Worm (Caenorhabditis elegans) whole organism, L1 larva: ENCODE results near the gene otpl-3.

Experiments used
- C16A3.4 ChIP-seq: fragments of 150-350 bp; optimal IDR thresholded peaks from 2 replicates; lab custom pipeline; 2014; ENCODE audit warnings: missing biosample characterization, missing genetic modification characterization
- F16B12.6 ChIP-seq: fragments of 150-350 bp; optimal IDR thresholded peaks from 2 replicates; lab custom pipeline; 2014; ENCODE audit warnings: missing biosample characterization, missing genetic modification characterization
- Y116A8C.19 ChIP-seq: sonication (generic microtip); optimal IDR thresholded peaks from 2 replicates; lab custom pipeline; 2016; ENCODE audit warnings: missing compliant biosample characterization, missing genetic modification characterization, borderline replicate concordance
- aha-1 ChIP-seq: fragments of 150-350 bp; optimal IDR thresholded peaks from 2 replicates; lab custom pipeline; 2014; ENCODE audit warnings: missing biosample characterization, missing genetic modification characterization
- aly-2 ChIP-seq: fragments of 150-350 bp; optimal IDR thresholded peaks from 2 replicates; lab custom pipeline; 2014; ENCODE audit warnings: missing biosample characterization, missing genetic modification characterization
- blmp-1 ChIP-seq: fragments of 150-350 bp; optimal IDR thresholded peaks from 2 replicates; lab custom pipeline; 2014; ENCODE audit warnings: missing biosample characterization, missing genetic modification characterization
- ceh-63 ChIP-seq: fragments of 200-800 bp; sonication (Bioruptor generic); optimal IDR thresholded peaks from 2 replicates; lab custom pipeline; 2018; ENCODE audit warnings: mild to moderate bottlenecking, missing genetic modification characterization, missing compliant biosample characterization
- ceh-82 ChIP-seq, 3 experiments: fragments of 150-350 bp in 1 of 3; sonication (generic microtip) in 2 of 3; optimal IDR thresholded peaks; 2 replicates each; lab custom pipeline; 2014 to 2017; ENCODE audit warnings: missing biosample characterization in 3 of 3, missing genetic modification characterization in 3 of 3
- ceh-88 ChIP-seq: fragments of 200-800 bp; sonication (Bioruptor generic); IDR thresholded peaks from 2 replicates; pipeline ENCODE4 v1.3.6; 2022; ENCODE audit warnings: missing genetic modification characterization, missing compliant biosample characterization
- ceh-90 ChIP-seq: sonication (generic microtip); optimal IDR thresholded peaks from 2 replicates; lab custom pipeline; 2016; ENCODE audit warnings: missing genetic modification characterization, missing compliant biosample characterization
- dpl-1 ChIP-seq, 3 experiments: fragments of 150-350 bp in 2 of 3; sonication (generic microtip) in 1 of 3; optimal IDR thresholded peaks; 2 replicates each; lab custom pipeline; 2014 to 2017; ENCODE audit warnings: missing biosample characterization in 3 of 3, missing genetic modification characterization in 3 of 3, missing genetic modification reagents in 3 of 3
- dsc-1 ChIP-seq: sonication (generic microtip); optimal IDR thresholded peaks from 2 replicates; lab custom pipeline; 2016; ENCODE audit warnings: mild to moderate bottlenecking, missing genetic modification characterization, missing compliant biosample characterization
- efl-1 ChIP-seq, 4 experiments: fragments of 150-350 bp; optimal IDR thresholded peaks in 3 of 4; peaks in 1 of 4; 1 replicate in 1 of 4; 2 replicates in 3 of 4; lab custom pipeline; 2014; ENCODE audit warnings: missing biosample characterization in 2 of 4, missing genetic modification characterization in 2 of 4, missing genetic modification reagents in 2 of 4
- egl-27 ChIP-seq, 2 experiments: fragments of 150-350 bp in 1 of 2; sonication (generic microtip); optimal IDR thresholded peaks; 3 replicates each; lab custom pipeline; 2017 to 2018; ENCODE audit warnings: missing biosample characterization in 2 of 2, missing genetic modification characterization in 2 of 2, missing genetic modification reagents in 2 of 2
- elt-3 ChIP-seq, 6 experiments: fragments of 150-350 bp in 1 of 6; sonication (generic microtip); optimal IDR thresholded peaks; 2 replicates each; lab custom pipeline; 2017 to 2018; ENCODE audit warnings: missing biosample characterization in 6 of 6, missing genetic modification characterization in 6 of 6, inconsistent platforms in 1 of 6
- fkh-10 ChIP-seq: sonication (generic microtip); optimal IDR thresholded peaks from 2 replicates; lab custom pipeline; 2017; ENCODE audit warnings: missing biosample characterization, missing genetic modification reagents, missing genetic modification characterization
- fkh-8 ChIP-seq: sonication (generic microtip); optimal IDR thresholded peaks from 2 replicates; lab custom pipeline; 2016; ENCODE audit warnings: mild to moderate bottlenecking, missing genetic modification characterization, missing compliant biosample characterization
- fos-1 ChIP-seq: fragments of 150-350 bp; optimal IDR thresholded peaks from 2 replicates; lab custom pipeline; 2014; ENCODE audit warnings: missing biosample characterization, missing genetic modification characterization
- hpl-2 ChIP-seq: fragments of 150-350 bp; optimal IDR thresholded peaks from 2 replicates; lab custom pipeline; 2014; ENCODE audit warnings: missing biosample characterization, missing genetic modification reagents, missing genetic modification characterization
- irx-1 ChIP-seq: sonication (generic microtip); optimal IDR thresholded peaks from 2 replicates; lab custom pipeline; 2016; ENCODE audit warnings: missing genetic modification characterization, missing compliant biosample characterization
- lin-13 ChIP-seq: fragments of 150-350 bp; optimal IDR thresholded peaks from 2 replicates; lab custom pipeline; 2014; ENCODE audit warnings: missing biosample characterization, missing genetic modification reagents, missing genetic modification characterization
- lin-14 ChIP-seq: fragments of 200-800 bp; sonication (Bioruptor generic); optimal IDR thresholded peaks from 2 replicates; lab custom pipeline; 2018; ENCODE audit warnings: mild to moderate bottlenecking, missing genetic modification characterization, moderate library complexity, missing compliant biosample characterization
- lin-15B ChIP-seq: fragments of 150-350 bp; sonication (generic microtip); optimal IDR thresholded peaks from 3 replicates; lab custom pipeline; 2014; ENCODE audit warnings: missing biosample characterization, missing genetic modification characterization
- lin-35 ChIP-seq, 2 experiments: fragments of 150-350 bp; optimal IDR thresholded peaks; 2 replicates each; lab custom pipeline; 2014; ENCODE audit warnings: missing biosample characterization in 2 of 2, missing genetic modification characterization in 2 of 2, missing genetic modification reagents in 2 of 2
- lsy-2 ChIP-seq, 2 experiments: fragments of 150-350 bp; optimal IDR thresholded peaks; 2 replicates each; lab custom pipeline; 2014; ENCODE audit warnings: missing biosample characterization in 2 of 2, missing genetic modification characterization in 2 of 2
- mab-9 ChIP-seq: fragments of 200-800 bp; sonication (Bioruptor generic); IDR thresholded peaks from 2 replicates; pipeline ENCODE4 v1.3.6; 2022; ENCODE audit warnings: missing genetic modification reagents, missing genetic modification characterization, missing compliant biosample characterization
- mdl-1 ChIP-seq, 2 experiments: fragments of 150-350 bp; optimal IDR thresholded peaks; 2 replicates each; lab custom pipeline; 2014 to 2017; ENCODE audit warnings: missing biosample characterization in 2 of 2, missing genetic modification characterization in 2 of 2, inconsistent platforms in 1 of 2
- mep-1 ChIP-seq: fragments of 150-350 bp; optimal IDR thresholded peaks from 2 replicates; lab custom pipeline; 2014; ENCODE audit warnings: missing biosample characterization, missing genetic modification characterization
- nhr-19 ChIP-seq: fragments of 200-800 bp; sonication (Bioruptor generic); conservative IDR thresholded peaks from 2 replicates; pipeline ENCODE4 v1.3.6; 2022; ENCODE audit warnings: missing genetic modification characterization, missing compliant biosample characterization
- nhr-20 ChIP-seq: sonication (generic microtip); optimal IDR thresholded peaks from 2 replicates; lab custom pipeline; 2016; ENCODE audit warnings: mild to moderate bottlenecking, missing genetic modification characterization, missing compliant biosample characterization
- nhr-47 ChIP-seq: sonication (generic microtip); optimal IDR thresholded peaks from 2 replicates; lab custom pipeline; 2016; ENCODE audit warnings: mild to moderate bottlenecking, missing genetic modification characterization, moderate library complexity, missing compliant biosample characterization
- nhr-71 ChIP-seq: sonication (generic microtip); optimal IDR thresholded peaks from 2 replicates; lab custom pipeline; 2016; ENCODE audit warnings: mild to moderate bottlenecking, missing genetic modification characterization, moderate library complexity, missing compliant biosample characterization
- nhr-90 ChIP-seq: sonication (generic microtip); optimal IDR thresholded peaks from 2 replicates; lab custom pipeline; 2016; ENCODE audit warnings: mild to moderate bottlenecking, missing genetic modification characterization, missing compliant biosample characterization; ENCODE audit not compliant: poor library complexity
- pag-3 ChIP-seq: sonication (generic microtip); optimal IDR thresholded peaks from 2 replicates; lab custom pipeline; 2017; ENCODE audit warnings: missing genetic modification characterization, mild to moderate bottlenecking, missing compliant biosample characterization, antibody characterized with exemption, borderline replicate concordance; ENCODE audit not compliant: insufficient read depth
- pqm-1 ChIP-seq: sonication (generic microtip); optimal IDR thresholded peaks from 3 replicates; lab custom pipeline; 2017; ENCODE audit warnings: missing biosample characterization, missing genetic modification characterization
- rnt-1 ChIP-seq: sonication (generic microtip); optimal IDR thresholded peaks from 2 replicates; lab custom pipeline; 2016; ENCODE audit warnings: mild to moderate bottlenecking, missing genetic modification characterization, moderate library complexity, missing compliant biosample characterization
- skn-1 ChIP-seq: fragments of 150-350 bp; optimal IDR thresholded peaks from 2 replicates; lab custom pipeline; 2014; ENCODE audit warnings: missing biosample characterization, missing genetic modification characterization
- snpc-4 ChIP-seq: fragments of 150-350 bp; optimal IDR thresholded peaks from 2 replicates; lab custom pipeline; 2014; ENCODE audit warnings: missing biosample characterization, missing genetic modification characterization
- snu-23 ChIP-seq: sonication (generic microtip); optimal IDR thresholded peaks from 2 replicates; lab custom pipeline; 2016; ENCODE audit warnings: missing genetic modification characterization, missing compliant biosample characterization
- sptf-1 ChIP-seq: fragments of 150-350 bp; optimal IDR thresholded peaks from 2 replicates; lab custom pipeline; 2014; ENCODE audit warnings: missing biosample characterization, missing genetic modification characterization
- swsn-7 ChIP-seq: sonication (generic microtip); optimal IDR thresholded peaks from 2 replicates; lab custom pipeline; 2016; ENCODE audit warnings: missing genetic modification characterization, missing compliant biosample characterization
- tbx-2 ChIP-seq: sonication (generic microtip); optimal IDR thresholded peaks from 2 replicates; lab custom pipeline; 2016; ENCODE audit warnings: missing genetic modification characterization, missing compliant biosample characterization
- tlp-1 ChIP-seq: fragments of 150-350 bp; optimal IDR thresholded peaks from 2 replicates; lab custom pipeline; 2014; ENCODE audit warnings: missing biosample characterization, missing genetic modification characterization
- unc-62 ChIP-seq: fragments of 150-350 bp; optimal IDR thresholded peaks from 2 replicates; lab custom pipeline; 2014; ENCODE audit warnings: missing biosample characterization, missing genetic modification reagents, missing genetic modification characterization
- unc-86 ChIP-seq: sonication (generic microtip); optimal IDR thresholded peaks from 2 replicates; lab custom pipeline; 2016; ENCODE audit warnings: missing genetic modification characterization, missing compliant biosample characterization
- vab-15 ChIP-seq: sonication (generic microtip); optimal IDR thresholded peaks from 2 replicates; lab custom pipeline; 2017; ENCODE audit warnings: missing genotype, mild to moderate bottlenecking, missing genetic modification characterization, missing compliant biosample characterization
- xbp-1 ChIP-seq: sonication (generic microtip); optimal IDR thresholded peaks from 2 replicates; lab custom pipeline; 2016; ENCODE audit warnings: missing genetic modification characterization, missing compliant biosample characterization
- zip-4 ChIP-seq: fragments of 200-800 bp; sonication (Bioruptor generic); optimal IDR thresholded peaks from 2 replicates; lab custom pipeline; 2018; ENCODE audit warnings: mild to moderate bottlenecking, missing genetic modification characterization, moderate library complexity, missing compliant biosample characterization
- ztf-4 ChIP-seq: fragments of 150-350 bp; optimal IDR thresholded peaks from 2 replicates; lab custom pipeline; 2014; ENCODE audit warnings: missing biosample characterization, missing genetic modification characterization

otpl-3 gene

ce11 chrX:6934453-6934852 lies 9.9 kb upstream of the otpl-3 start:
- TF ChIP-seq C16A3.4 (tag; lab: Kevin White, UChicago) (peak; percentile 19), unc-62 (GFP tag; lab: Kevin White, UChicago) (no peak), snu-23 (GFP tag; lab: Kevin White, UChicago) (peak; percentile 66), ceh-63 (GFP tag; lab: Kevin White, UChicago) (no peak), fos-1 (tag; lab: Kevin White, UChicago) (peak; percentile 26), fkh-10 (no peak), mep-1 (tag; lab: Kevin White, UChicago) (peak; percentile 74), ceh-90 (tag; lab: Kevin White, UChicago) (no peak), vab-15 (no peak), ceh-88 (GFP tag; lab: Robert Waterston, UW) (no peak), rnt-1 (tag; lab: Kevin White, UChicago) (peak; percentile 11), pqm-1 (tag; lab: Kevin White, UChicago) (no peak), xbp-1 (tag; lab: Kevin White, UChicago) (peak; percentile 67), egl-27 (tag; optimal IDR thresholded peaks at IDR 0.05; lab: Kevin White, UChicago) (no peak), irx-1 (tag; lab: Kevin White, UChicago) (no peak), ztf-4 (tag; lab: Kevin White, UChicago) (no peak), F16B12.6 (tag; lab: Kevin White, UChicago) (no peak), nhr-47 (peak; percentile 4), dpl-1 (GFP tag; optimal IDR thresholded peaks at IDR 0.05; lab: Kevin White, UChicago) (peak; percentile 2 to 34 (median 23)), nhr-20 (peak; percentile 63), elt-3 (tag; optimal IDR thresholded peaks at IDR 0.05; lab: Kevin White, UChicago) (no peak), tbx-2 (tag; lab: Kevin White, UChicago) (peak; percentile 42), nhr-90 (tag; lab: Kevin White, UChicago) (no peak), snpc-4 (tag; lab: Kevin White, UChicago) (peak; percentile 9), ceh-82 (tag; optimal IDR thresholded peaks at IDR 0.05; lab: Kevin White, UChicago) (peak in 1 of 3 experiments; percentile 11), nhr-71 (tag; lab: Kevin White, UChicago) (peak; percentile 59), hpl-2 (GFP tag; lab: Kevin White, UChicago) (no peak), lin-35 (GFP tag; optimal IDR thresholded peaks at IDR 0.05; lab: Kevin White, UChicago) (peak; percentile 42 to 64), Y116A8C.19 (tag; lab: Kevin White, UChicago) (no peak), pag-3 (tag; lab: Kevin White, UChicago) (no peak), lin-14 (GFP tag; lab: Kevin White, UChicago) (peak; percentile 74), lin-15B (tag; lab: Kevin White, UChicago) (peak; percentile 45), unc-86 (tag; lab: Kevin White, UChicago) (peak; percentile 29), skn-1 (tag; lab: Kevin White, UChicago) (peak; percentile 49), efl-1 (optimal IDR thresholded peaks at IDR 0.05; lab: Kevin White, UChicago) (peak; percentile 12 to 27), efl-1 (GFP tag; optimal IDR thresholded peaks at IDR 0.05 in 1 of 2; lab: Kevin White, UChicago) (peak in 1 of 2 experiments; percentile 11), fkh-8 (tag; lab: Kevin White, UChicago) (no peak), lsy-2 (tag; optimal IDR thresholded peaks at IDR 0.05; lab: Kevin White, UChicago) (peak; percentile 40 to 69), tlp-1 (no peak), nhr-19 (GFP tag; lab: Robert Waterston, UW) (0 out of 2 replicates have a peak, but pooled peaks have one; percentile 3), swsn-7 (tag; lab: Kevin White, UChicago) (peak; percentile 25), sptf-1 (tag; lab: Kevin White, UChicago) (no peak), aly-2 (tag; lab: Kevin White, UChicago) (no peak), aha-1 (tag; lab: Kevin White, UChicago) (no peak), lin-13 (peak; percentile 16), zip-4 (GFP tag; lab: Kevin White, UChicago) (no peak), dsc-1 (tag; lab: Kevin White, UChicago) (no peak), mdl-1 (tag; optimal IDR thresholded peaks at IDR 0.05; lab: Kevin White, UChicago) (peak in 1 of 2 experiments; percentile 42), mab-9 (no peak), blmp-1 (tag; lab: Kevin White, UChicago) (peak; percentile 100)
